Fruit fly (Drosophila melanogaster) whole organism, prepupa: ENCODE results near the gene CG14194.

Source experiments
- CG11762 ChIP-seq: fragments of 200-800 bp; sonication (Bioruptor generic); optimal IDR thresholded peaks from 3 replicates; lab custom pipeline; 2016; ENCODE audit warnings: missing biosample characterization, missing genetic modification characterization; ENCODE audit not compliant: insufficient read depth
- CG16779 ChIP-seq: fragments of 200-800 bp; sonication (Bioruptor generic); optimal IDR thresholded peaks from 3 replicates; lab custom pipeline; 2017; ENCODE audit warnings: missing biosample characterization, mild to moderate bottlenecking, missing genetic modification characterization
- CG34406 ChIP-seq: fragments of 200-800 bp; sonication (Bioruptor generic); optimal IDR thresholded peaks from 3 replicates; lab custom pipeline; 2016; ENCODE audit warnings: missing biosample characterization, missing genetic modification characterization
- CG8632 ChIP-seq: fragments of 200-800 bp; sonication (Bioruptor generic); optimal IDR thresholded peaks from 3 replicates; lab custom pipeline; 2016; ENCODE audit warnings: missing biosample characterization, missing genetic modification characterization
- Sox15 ChIP-seq: fragments of 200-800 bp; sonication (Bioruptor generic); optimal IDR thresholded peaks from 3 replicates; lab custom pipeline; 2016; ENCODE audit warnings: missing biosample characterization, missing genetic modification characterization
- fd59A ChIP-seq: fragments of 200-800 bp; sonication (Bioruptor generic); optimal IDR thresholded peaks from 2 replicates; lab custom pipeline; 2017; ENCODE audit warnings: missing biosample characterization, mild to moderate bottlenecking, missing genetic modification characterization, missing genetic modification reagents
- spab ChIP-seq: fragments of 200-800 bp; sonication (Bioruptor generic); optimal IDR thresholded peaks from 2 replicates; lab custom pipeline; 2017; ENCODE audit warnings: missing biosample characterization, mild to moderate bottlenecking, missing genetic modification characterization, missing genetic modification reagents
- vri ChIP-seq: fragments of 200-800 bp; sonication (Bioruptor generic); optimal IDR thresholded peaks from 3 replicates; lab custom pipeline; 2016; ENCODE audit warnings: missing biosample characterization, mild to moderate bottlenecking, missing genetic modification characterization

DNA sequence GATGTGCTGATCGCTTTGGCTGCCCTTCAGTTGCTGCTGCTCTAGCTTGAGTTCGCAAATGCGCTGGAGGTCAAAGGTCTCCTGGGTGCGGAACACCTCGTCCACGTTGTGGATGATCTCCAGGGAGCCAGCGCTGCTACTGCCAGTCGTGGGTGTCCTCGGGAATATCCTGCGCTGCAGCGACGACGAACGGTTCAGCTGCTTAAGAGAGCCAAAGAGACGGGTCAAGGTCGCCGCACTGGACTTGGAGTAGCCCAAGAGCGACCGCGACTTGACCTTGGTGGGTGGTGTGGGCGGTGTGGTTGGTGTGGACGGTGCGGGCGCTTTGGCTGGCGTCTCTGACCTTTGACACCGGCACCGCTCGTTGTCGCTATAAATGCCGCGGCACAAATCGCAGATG is 39.1 kb upstream of the CG14194 start:
- TF ChIP-seq vri (GFP tag; lab: Kevin White, UChicago) (no peak), CG16779 (tag; lab: Kevin White, UChicago) (no peak), CG11762 (GFP tag; lab: Kevin White, UChicago) (no peak), spab (GFP tag; lab: Kevin White, UChicago) (no peak), CG34406 (no peak), Sox15 (no peak), CG8632 (no peak), fd59A (GFP tag; lab: Kevin White, UChicago) (no peak)
